Worm (Caenorhabditis elegans) whole organism, L4/young adult: ENCODE data around the gene fbxa-2.

Source experiments
- W03F9.2 ChIP-seq: fragments of 150-350 bp; optimal IDR thresholded peaks from 2 replicates; lab custom pipeline; 2014; ENCODE audit warnings: missing biosample characterization, missing genetic modification characterization
- dao-5 ChIP-seq: sonication (generic microtip); optimal IDR thresholded peaks from 2 replicates; lab custom pipeline; 2016; ENCODE audit warnings: missing genotype, missing genetic modification characterization, moderate library complexity, missing compliant biosample characterization
- him-1 ChIP-seq: sonication (generic microtip); optimal IDR thresholded peaks from 2 replicates; lab custom pipeline; 2016; ENCODE audit warnings: missing genotype, missing genetic modification reagents, missing genetic modification characterization, missing compliant biosample characterization

fbxa-2 gene

ce11 chrV:16233624-16234023 lies 35.8 kb downstream of the fbxa-2 start, which contains the start of gene clec-233:
TSS of gene clec-233 (plus strand) at chrV:16233924.
- TF ChIP-seq W03F9.2 (tag; lab: Kevin White, UChicago) (no peak), dao-5 (no peak)

ce11 chrV:16232180-16232579 lies 37.3 kb downstream of the fbxa-2 start, which contains the start of gene gst-22:
TSS of gene gst-22 (minus strand) at chrV:16232282.
- TF ChIP-seq him-1 (tag; lab: Kevin White, UChicago) (no peak), W03F9.2 (tag; lab: Kevin White, UChicago) (no peak), dao-5 (no peak)

- no peak for TF ChIP-seq W03F9.2 (tag; lab: Kevin White, UChicago)
- no peak for TF ChIP-seq dao-5
- TF ChIP-seq him-1 (tag; lab: Kevin White, UChicago) = no peak
Observed at ce11 chrV:16229896-16230295, 39.6 kb downstream of the fbxa-2 start, which contains the start of the genes F21H7.2 and F21H7.12. TSS of gene F21H7.2 (minus strand) at chrV:16229996. TSS of gene F21H7.12 (plus strand) at chrV:16230165.

- TF ChIP-seq dao-5 = no peak
- TF ChIP-seq W03F9.2 (tag; lab: Kevin White, UChicago) = no peak
- no peak for TF ChIP-seq him-1 (tag; lab: Kevin White, UChicago)
Observed at ce11 chrV:16229439-16229838, 40.0 kb downstream of the fbxa-2 start.

ce11 chrV:16226581-16226980 lies 42.9 kb downstream of the fbxa-2 start, which contains the start of gene F11A5.13:
TSS of gene F11A5.13 (minus strand) at chrV:16226681.
- TF ChIP-seq W03F9.2 (tag; lab: Kevin White, UChicago) (no peak), dao-5 (no peak), him-1 (tag; lab: Kevin White, UChicago) (no peak)

ce11 chrV:16225524-16226116 lies 43.8 kb downstream of the fbxa-2 start:
- TF ChIP-seq dao-5 (no peak), him-1 (tag; lab: Kevin White, UChicago) (no peak), W03F9.2 (tag; lab: Kevin White, UChicago) (no peak)

- no peak for TF ChIP-seq W03F9.2 (tag; lab: Kevin White, UChicago)
Observed at ce11 chrV:16224027-16224426, 45.4 kb downstream of the fbxa-2 start, which contains the start of gene stdh-2. TSS of gene stdh-2 (plus strand) at chrV:16224327.

- TF ChIP-seq dao-5 = no peak
Observed at ce11 chrV:16220020-16220419, 49.4 kb downstream of the fbxa-2 start.

- TF ChIP-seq W03F9.2 (tag; lab: Kevin White, UChicago) (no peak), dao-5 (no peak), him-1 (tag; lab: Kevin White, UChicago) (no peak)
Observed at ce11 chrV:16218972-16219757, 50.3 kb downstream of the fbxa-2 start, which contains the start of gene glc-1. TSS of gene glc-1 (plus strand) at chrV:16219634.

- no peak for TF ChIP-seq W03F9.2 (tag; lab: Kevin White, UChicago)
- TF ChIP-seq him-1 (tag; lab: Kevin White, UChicago) = no peak
- TF ChIP-seq dao-5 = no peak
Observed at ce11 chrV:16218522-16218921, 50.9 kb downstream of the fbxa-2 start, which contains the start of gene F11A5.15. TSS of gene F11A5.15 (minus strand) at chrV:16218622.
